Worm (Caenorhabditis elegans): ENCODE results near the gene ZK632.4.

Gene ZK632.4

DNA sequence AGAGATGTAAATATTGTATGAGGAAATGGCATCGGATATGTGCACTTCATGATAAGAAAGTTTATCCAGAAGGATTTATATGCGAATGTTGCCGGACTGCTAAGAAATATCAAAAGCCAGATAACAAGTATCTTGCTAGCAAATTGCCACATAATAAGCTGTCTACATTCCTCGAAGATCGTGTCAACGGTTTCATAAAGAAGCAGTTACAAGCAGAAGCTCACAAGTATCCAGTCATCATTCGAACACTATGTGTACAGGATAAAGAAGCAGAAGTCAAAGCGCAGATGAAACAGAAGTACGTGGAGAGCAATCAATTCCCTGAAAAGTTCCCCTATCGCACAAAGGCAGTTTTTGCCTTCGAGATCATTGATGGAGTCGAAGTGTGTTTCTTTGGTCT lies 36.7 kb downstream of the ZK632.4 start:
- TF ChIP-seq ztf-4 (tag; optimal IDR thresholded peaks at IDR 0.05): no peak
- no peak for TF ChIP-seq unc-62 (GFP tag; optimal IDR thresholded peaks at IDR 0.05)
- no peak for TF ChIP-seq xbp-1 (tag; optimal IDR thresholded peaks at IDR 0.05)
- no peak for TF ChIP-seq ztf-11 (tag; optimal IDR thresholded peaks at IDR 0.05)
- no peak for TF ChIP-seq zip-4 (GFP tag; optimal IDR thresholded peaks at IDR 0.05)
- TF ChIP-seq tbx-2 (tag; optimal IDR thresholded peaks at IDR 0.05): no peak
- no peak for TF ChIP-seq pax-3 (tag; optimal IDR thresholded peaks at IDR 0.05)

DNA sequence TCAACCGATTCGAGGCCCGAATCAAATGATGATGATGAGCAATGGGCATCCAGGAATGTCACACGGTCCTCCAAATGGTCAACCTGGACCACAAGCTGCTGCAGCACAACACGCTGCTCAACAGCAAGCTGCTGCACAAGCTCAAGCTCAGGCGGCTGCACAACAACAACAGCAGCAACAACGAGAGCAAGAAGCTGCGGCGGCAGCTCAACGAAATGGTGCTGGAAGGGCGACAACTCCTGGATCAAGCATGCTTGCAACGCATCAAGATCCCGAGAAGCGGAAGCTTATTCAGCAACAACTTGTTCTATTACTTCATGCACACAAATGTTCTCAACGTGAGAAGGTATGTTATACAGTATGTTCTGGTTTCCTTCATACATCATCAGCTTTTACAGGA lies 39.2 kb downstream of the ZK632.4 start:
- TF ChIP-seq egl-13 (tag; optimal IDR thresholded peaks at IDR 0.05) (no peak), efl-1 (optimal IDR thresholded peaks at IDR 0.05) (no peak), efl-1 (GFP tag; optimal IDR thresholded peaks at IDR 0.05 in 1 of 2) (peak in 1 of 2 experiments; percentile 73)

- no peak for TF ChIP-seq irx-1 (tag; optimal IDR thresholded peaks at IDR 0.05)
- no peak for TF ChIP-seq efl-1 (optimal IDR thresholded peaks at IDR 0.05)
- peak in 1 of 2 experiments; percentile 30 for TF ChIP-seq efl-1 (GFP tag; optimal IDR thresholded peaks at IDR 0.05 in 1 of 2)
- no peak for TF ChIP-seq ztf-4 (tag; optimal IDR thresholded peaks at IDR 0.05)
- peak; percentile 51 for TF ChIP-seq nhr-85 (tag)
- TF ChIP-seq unc-98 (GFP tag; IDR thresholded peaks at IDR 0.05): no peak
- no peak for TF ChIP-seq egl-13 (tag; optimal IDR thresholded peaks at IDR 0.05)
- no peak for TF ChIP-seq nhr-20 (tag; optimal IDR thresholded peaks at IDR 0.05)
- TF ChIP-seq lsy-2 (tag; optimal IDR thresholded peaks at IDR 0.05): no peak
These were observed 40.2 kb downstream of the ZK632.4 start for ce11 chrIII:9767095-9767494.

ce11 chrIII:9766175-9766574 lies 41.1 kb downstream of the ZK632.4 start, which contains the start of gene cbp-1:
TSS of gene cbp-1 (plus strand) at chrIII:9766509.
- TF ChIP-seq unc-30 (tag; optimal IDR thresholded peaks at IDR 0.05) (no peak), nhr-20 (tag; optimal IDR thresholded peaks at IDR 0.05) (peak; percentile 36), xbp-1 (tag; optimal IDR thresholded peaks at IDR 0.05) (peak; percentile 25), C34B4.2 (tag; optimal IDR thresholded peaks at IDR 0.05) (no peak), nhr-19 (GFP tag; conservative IDR thresholded peaks at IDR 0.05) (peak; percentile 49), lin-39 (tag; optimal IDR thresholded peaks at IDR 0.05) (peak; percentile 13), zip-4 (GFP tag; optimal IDR thresholded peaks at IDR 0.05) (no peak), snpc-4 (tag; optimal IDR thresholded peaks at IDR 0.05) (peak; percentile 33), ets-5 (GFP tag; IDR thresholded peaks at IDR 0.05) (no peak), hpl-2 (GFP tag; optimal IDR thresholded peaks at IDR 0.05) (no peak), Y116A8C.19 (tag; optimal IDR thresholded peaks at IDR 0.05; ENCODE audit: borderline replicate concordance) (no peak), egl-13 (tag; optimal IDR thresholded peaks at IDR 0.05) (no peak), rnt-1 (tag; optimal IDR thresholded peaks at IDR 0.05) (peak; percentile 80), pqm-1 (tag; optimal IDR thresholded peaks at IDR 0.05) (no peak), elt-2 (tag; optimal IDR thresholded peaks at IDR 0.05) (no peak), sup-37 (GFP tag; optimal IDR thresholded peaks at IDR 0.05) (no peak), C04F5.9 (tag; optimal IDR thresholded peaks at IDR 0.05) (no peak), aha-1 (tag; optimal IDR thresholded peaks at IDR 0.05) (no peak), nhr-85 (tag) (peak; percentile 14), egl-27 (tag; optimal IDR thresholded peaks at IDR 0.05) (no peak), tlp-1 (tag; optimal IDR thresholded peaks at IDR 0.05) (no peak), nhr-84 (tag; optimal IDR thresholded peaks at IDR 0.05) (no peak), ces-1 (GFP tag; optimal IDR thresholded peaks at IDR 0.05) (no peak), F16B12.6 (tag; optimal IDR thresholded peaks at IDR 0.05) (no peak), lin-35 (GFP tag; optimal IDR thresholded peaks at IDR 0.05) (peak; percentile 14 to 26), elt-3 (tag; optimal IDR thresholded peaks at IDR 0.05) (peak in 1 of 6 experiments; percentile 15), unc-98 (GFP tag; IDR thresholded peaks at IDR 0.05) (no peak), ztf-11 (tag; optimal IDR thresholded peaks at IDR 0.05) (peak in 1 of 2 experiments; percentile 47), lin-14 (GFP tag; optimal IDR thresholded peaks at IDR 0.05) (peak; percentile 89), alr-1 (tag; optimal IDR thresholded peaks at IDR 0.05; ENCODE audit: borderline replicate concordance) (no peak), aly-2 (tag; optimal IDR thresholded peaks at IDR 0.05) (peak; percentile 48), ceh-82 (tag; optimal IDR thresholded peaks at IDR 0.05) (peak; percentile 3 to 54 (median 4)), dsc-1 (tag; optimal IDR thresholded peaks at IDR 0.05) (peak; percentile 57), ztf-4 (tag; optimal IDR thresholded peaks at IDR 0.05) (no peak), dpl-1 (GFP tag; optimal IDR thresholded peaks at IDR 0.05) (peak in 2 of 3 experiments; percentile 37 to 46), fos-1 (tag; optimal IDR thresholded peaks at IDR 0.05) (peak; percentile 8), isw-1 (GFP tag; IDR thresholded peaks at IDR 0.05) (no peak), pag-3 (tag; optimal IDR thresholded peaks at IDR 0.05; ENCODE audit: borderline replicate concordance, insufficient read depth) (no peak), ceh-90 (tag; optimal IDR thresholded peaks at IDR 0.05) (no peak)

Data from whole organism, L1 larva.